Worm (Caenorhabditis elegans) whole organism, mixed stage, embryonic: ENCODE data around the gene C32D5.12.

ENCODE experiments used
- M03D4.4 ChIP-seq: sonication (generic microtip); optimal IDR thresholded peaks from 2 replicates; lab custom pipeline; 2017; ENCODE audit warnings: mild to moderate bottlenecking, missing genetic modification characterization, missing compliant biosample characterization
- blmp-1 ChIP-seq: fragments of 150-350 bp; optimal IDR thresholded peaks from 2 replicates; lab custom pipeline; 2014; ENCODE audit warnings: missing biosample characterization, missing genetic modification characterization
- elt-3 ChIP-seq: fragments of 150-350 bp; optimal IDR thresholded peaks from 2 replicates; lab custom pipeline; 2014; ENCODE audit warnings: missing biosample characterization, missing genetic modification characterization
- hlh-1 ChIP-seq: fragments of 150-350 bp; optimal IDR thresholded peaks from 2 replicates; lab custom pipeline; 2014; ENCODE audit warnings: missing biosample characterization, missing genetic modification reagents, missing genetic modification characterization
- lin-13 ChIP-seq: fragments of 150-350 bp; optimal IDR thresholded peaks from 2 replicates; lab custom pipeline; 2014; ENCODE audit warnings: missing biosample characterization, missing genetic modification characterization
- mep-1 ChIP-seq: fragments of 150-350 bp; optimal IDR thresholded peaks from 2 replicates; lab custom pipeline; 2017; ENCODE audit warnings: missing biosample characterization, missing genetic modification reagents, missing genetic modification characterization, inconsistent platforms
- nhr-237 ChIP-seq: fragments of 150-350 bp; optimal IDR thresholded peaks from 2 replicates; lab custom pipeline; 2014; ENCODE audit warnings: missing biosample characterization, missing genetic modification characterization
- pha-4 ChIP-seq: fragments of 150-350 bp; optimal IDR thresholded peaks from 2 replicates; lab custom pipeline; 2018; ENCODE audit warnings: missing biosample characterization, missing genetic modification reagents, missing genetic modification characterization
- tbx-8 ChIP-seq: fragments of 200-800 bp; sonication (Bioruptor generic); optimal IDR thresholded peaks from 2 replicates; lab custom pipeline; 2018; ENCODE audit warnings: mild to moderate bottlenecking, missing genetic modification characterization, moderate library complexity, missing compliant biosample characterization
- ztf-11 ChIP-seq: fragments of 150-350 bp; optimal IDR thresholded peaks from 2 replicates; lab custom pipeline; 2014; ENCODE audit warnings: missing biosample characterization, missing genetic modification characterization

ce11 chrII:6401649-6402048 lies 42.8 kb upstream of the C32D5.12 start, which contains the start of gene btb-2:
- TF ChIP-seq hlh-1: no peak
- no peak for TF ChIP-seq M03D4.4
- no peak for TF ChIP-seq nhr-237 (tag; lab: Kevin White, UChicago)
- TF ChIP-seq ztf-11: no peak
- no peak for TF ChIP-seq elt-3
- no peak for TF ChIP-seq blmp-1
- no peak for TF ChIP-seq pha-4 (tag; lab: Kevin White, UChicago)
- TF ChIP-seq tbx-8: no peak
- no peak for TF ChIP-seq mep-1 (tag; lab: Kevin White, UChicago)
- TF ChIP-seq lin-13 (tag; lab: Kevin White, UChicago): no peak
